Fruit fly (Drosophila melanogaster) whole organism, embryonic: ENCODE results near the gene CG31161.

ENCODE experiments used
- C15 ChIP-seq: fragments of 200-800 bp; sonication (Bioruptor generic); IDR thresholded peaks from 3 replicates; pipeline ENCODE4 v1.3.6; 2022; ENCODE audit warnings: missing biosample characterization, missing genetic modification characterization
- CG10274 ChIP-seq: fragments of 200-800 bp; sonication (Bioruptor generic); optimal IDR thresholded peaks from 3 replicates; lab custom pipeline; 2017; ENCODE audit warnings: missing biosample characterization, mild to moderate bottlenecking, missing genetic modification characterization
- CG10431 ChIP-seq: fragments of 200-800 bp; sonication (Bioruptor generic); optimal IDR thresholded peaks from 3 replicates; lab custom pipeline; 2018; ENCODE audit warnings: missing biosample characterization, mild to moderate bottlenecking, missing genetic modification characterization
- CG10462 ChIP-seq: fragments of 200-800 bp; sonication (Bioruptor generic); optimal IDR thresholded peaks from 2 replicates; lab custom pipeline; 2016; ENCODE audit warnings: missing biosample characterization, missing genetic modification characterization
- CG10565 ChIP-seq: fragments of 200-800 bp; sonication (Bioruptor generic); optimal IDR thresholded peaks from 3 replicates; lab custom pipeline; 2016; ENCODE audit warnings: missing biosample characterization, mild to moderate bottlenecking, missing genetic modification characterization
- CG10959 ChIP-seq: fragments of 200-800 bp; sonication (Bioruptor generic); IDR thresholded peaks from 2 replicates; pipeline ENCODE4 v1.3.6; 2022; ENCODE audit warnings: missing biosample characterization, missing genetic modification characterization
- CG12071 ChIP-seq: fragments of 200-800 bp; sonication (Bioruptor generic); optimal IDR thresholded peaks from 3 replicates; lab custom pipeline; 2018; ENCODE audit warnings: missing biosample characterization, mild to moderate bottlenecking, missing genetic modification characterization
- CG1233 ChIP-seq: fragments of 200-800 bp; sonication (Bioruptor generic); optimal IDR thresholded peaks from 4 replicates; lab custom pipeline; 2018; ENCODE audit warnings: missing biosample characterization, mild to moderate bottlenecking, missing genetic modification characterization
- CG13123 ChIP-seq: fragments of 200-800 bp; sonication (Bioruptor generic); optimal IDR thresholded peaks from 2 replicates; lab custom pipeline; 2016; ENCODE audit warnings: missing biosample characterization, missing genetic modification characterization
- CG1603 ChIP-seq: fragments of 200-800 bp; sonication (Bioruptor generic); optimal IDR thresholded peaks from 2 replicates; lab custom pipeline; 2019; ENCODE audit warnings: missing biosample characterization, mild to moderate bottlenecking, missing genetic modification characterization, moderate library complexity
- CG30020 ChIP-seq: fragments of 200-800 bp; optimal IDR thresholded peaks from 2 replicates; lab custom pipeline; 2019; ENCODE audit warnings: missing biosample characterization, mild to moderate bottlenecking, missing genetic modification characterization, moderate library complexity
- CG3065 ChIP-seq: fragments of 200-800 bp; sonication (Bioruptor generic); optimal IDR thresholded peaks from 2 replicates; lab custom pipeline; 2016; ENCODE audit warnings: missing biosample characterization, missing genetic modification characterization
- CG31224 ChIP-seq: fragments of 200-800 bp; sonication (Bioruptor generic); IDR thresholded peaks from 2 replicates; pipeline ENCODE4 v1.3.6; 2022; ENCODE audit warnings: missing biosample characterization, missing genetic modification characterization
- CG32767 ChIP-seq: fragments of 200-800 bp; sonication (Bioruptor generic); IDR thresholded peaks from 2 replicates; pipeline ENCODE4 v1.3.6; 2022; ENCODE audit warnings: missing biosample characterization, missing genetic modification characterization
- CG32772 ChIP-seq: fragments of 200-800 bp; sonication (Bioruptor generic); IDR thresholded peaks from 2 replicates; pipeline ENCODE4 v1.3.6; 2022; ENCODE audit warnings: missing biosample characterization, missing genetic modification characterization
- CG3726 ChIP-seq: fragments of 200-800 bp; sonication (Bioruptor generic); IDR thresholded peaks from 3 replicates; pipeline ENCODE4, ENCODE4 v1.3.6; 2022; ENCODE audit warnings: missing biosample characterization, missing genetic modification characterization
- CG4360 ChIP-seq: fragments of 200-800 bp; sonication (Bioruptor generic); IDR thresholded peaks from 2 replicates; pipeline ENCODE4 v1.3.6; 2022; ENCODE audit warnings: missing biosample characterization, missing genetic modification characterization
- CG4820 ChIP-seq: fragments of 200-800 bp; sonication (Bioruptor generic); optimal IDR thresholded peaks from 3 replicates; lab custom pipeline; 2016; ENCODE audit warnings: missing biosample characterization, missing genetic modification characterization
- CG7928 ChIP-seq: fragments of 200-800 bp; sonication (Bioruptor generic); optimal IDR thresholded peaks from 2 replicates; lab custom pipeline; 2017; ENCODE audit warnings: missing biosample characterization, mild to moderate bottlenecking, missing genetic modification characterization
- CG8924 ChIP-seq: fragments of 200-800 bp; optimal IDR thresholded peaks from 3 replicates; lab custom pipeline; 2019; ENCODE audit warnings: missing biosample characterization, mild to moderate bottlenecking, missing genetic modification characterization, moderate library complexity
- CG9437 ChIP-seq: fragments of 200-800 bp; sonication (Bioruptor generic); optimal IDR thresholded peaks from 2 replicates; lab custom pipeline; 2018; ENCODE audit warnings: missing biosample characterization, mild to moderate bottlenecking, missing genetic modification characterization
- CG9817 ChIP-seq: fragments of 200-800 bp; sonication (Bioruptor generic); optimal IDR thresholded peaks from 2 replicates; lab custom pipeline; 2018; ENCODE audit warnings: missing biosample characterization, mild to moderate bottlenecking, missing genetic modification characterization, moderate library complexity
- CTCF ChIP-seq: fragments of 200-800 bp; sonication (Bioruptor generic); optimal IDR thresholded peaks from 2 replicates; lab custom pipeline; 2017; ENCODE audit warnings: missing biosample characterization, mild to moderate bottlenecking, missing genetic modification characterization, moderate library complexity
- Dad ChIP-seq: fragments of 200-800 bp; sonication (Bioruptor generic); optimal IDR thresholded peaks from 3 replicates; lab custom pipeline; 2016; ENCODE audit warnings: missing biosample characterization, missing genetic modification characterization
- Dek ChIP-seq: fragments of 200-800 bp; sonication (Bioruptor generic); optimal IDR thresholded peaks from 3 replicates; lab custom pipeline; 2019; ENCODE audit warnings: missing biosample characterization, mild to moderate bottlenecking, missing genetic modification characterization, moderate library complexity
- Hr3 ChIP-seq: fragments of 200-800 bp; sonication (Bioruptor generic); optimal IDR thresholded peaks from 3 replicates; lab custom pipeline; 2016; ENCODE audit warnings: missing biosample characterization, missing genetic modification characterization
- MESR4 ChIP-seq: fragments of 200-800 bp; sonication (Bioruptor generic); optimal IDR thresholded peaks from 2 replicates; lab custom pipeline; 2018; ENCODE audit warnings: missing biosample characterization, mild to moderate bottlenecking, missing genetic modification characterization, moderate library complexity
- NC2β ChIP-seq: fragments of 200-800 bp; sonication (Bioruptor generic); optimal IDR thresholded peaks from 2 replicates; lab custom pipeline; 2016; ENCODE audit warnings: missing biosample characterization, missing genetic modification characterization
- Rx ChIP-seq: fragments of 200-800 bp; sonication (Bioruptor generic); IDR thresholded peaks from 2 replicates; pipeline ENCODE4 v1.3.6; 2022; ENCODE audit warnings: missing biosample characterization, missing genetic modification characterization
- Sry-δ ChIP-seq: fragments of 200-800 bp; sonication (Bioruptor generic); optimal IDR thresholded peaks from 2 replicates; lab custom pipeline; 2016; ENCODE audit warnings: missing biosample characterization, missing genetic modification characterization
- Usf ChIP-seq: fragments of 200-800 bp; sonication (Bioruptor generic); optimal IDR thresholded peaks from 2 replicates; lab custom pipeline; 2017; ENCODE audit warnings: missing genotype, missing biosample characterization, missing genetic modification characterization
- amos ChIP-seq: fragments of 200-800 bp; sonication (Bioruptor generic); IDR thresholded peaks from 2 replicates; pipeline ENCODE4 v1.3.6; 2022; ENCODE audit warnings: missing biosample characterization, missing genetic modification characterization; ENCODE audit not compliant: partially characterized antibody
- ato ChIP-seq: fragments of 200-800 bp; sonication (Bioruptor generic); IDR thresholded peaks from 2 replicates; pipeline ENCODE4 v1.3.6; 2022; ENCODE audit warnings: missing biosample characterization, missing genetic modification characterization; ENCODE audit not compliant: partially characterized antibody
- bcd ChIP-seq: fragments of 200-800 bp; sonication (Bioruptor generic); optimal IDR thresholded peaks from 2 replicates; lab custom pipeline; 2017; ENCODE audit warnings: missing biosample characterization, mild to moderate bottlenecking, missing genetic modification characterization
- cato ChIP-seq: fragments of 200-800 bp; sonication (Bioruptor generic); optimal IDR thresholded peaks from 2 replicates; lab custom pipeline; 2016; ENCODE audit warnings: missing biosample characterization, missing genetic modification characterization, borderline replicate concordance
- ci ChIP-seq: fragments of 200-800 bp; sonication (Bioruptor generic); IDR thresholded peaks from 3 replicates; pipeline ENCODE4 v1.3.6; 2022; ENCODE audit warnings: missing biosample characterization, missing genetic modification characterization
- corto ChIP-seq: fragments of 200-800 bp; sonication (Bioruptor generic); optimal IDR thresholded peaks from 2 replicates; lab custom pipeline; 2016; ENCODE audit warnings: missing biosample characterization, mild to moderate bottlenecking, missing genetic modification characterization, moderate library complexity
- en ChIP-seq: fragments of 200-800 bp; sonication (Bioruptor generic); optimal IDR thresholded peaks from 2 replicates; lab custom pipeline; 2016; ENCODE audit warnings: missing biosample characterization, missing genetic modification characterization
- gsb ChIP-seq: fragments of 200-800 bp; sonication (Bioruptor generic); IDR thresholded peaks from 2 replicates; pipeline ENCODE4 v1.3.6; 2022; ENCODE audit warnings: missing biosample characterization, missing genetic modification characterization
- hb ChIP-seq: fragments of 200-800 bp; sonication (Bioruptor generic); IDR thresholded peaks from 3 replicates; pipeline ENCODE4 v1.3.6; 2022; ENCODE audit warnings: missing biosample characterization, missing genetic modification characterization; ENCODE audit not compliant: partially characterized antibody
- jumu ChIP-seq: fragments of 200-800 bp; sonication (Bioruptor generic); optimal IDR thresholded peaks from 3 replicates; lab custom pipeline; 2016; ENCODE audit warnings: missing biosample characterization, missing genetic modification characterization
- kah ChIP-seq: fragments of 200-800 bp; sonication (Bioruptor generic); optimal IDR thresholded peaks from 2 replicates; lab custom pipeline; 2018; ENCODE audit warnings: missing biosample characterization, mild to moderate bottlenecking, missing genetic modification characterization
- ken ChIP-seq: fragments of 200-800 bp; sonication (Bioruptor generic); IDR thresholded peaks from 3 replicates; pipeline ENCODE4 v1.3.6; 2022; ENCODE audit warnings: missing biosample characterization, missing genetic modification characterization
- mam ChIP-seq: fragments of 200-800 bp; sonication (Bioruptor generic); optimal IDR thresholded peaks from 3 replicates; lab custom pipeline; 2016; ENCODE audit warnings: missing biosample characterization, missing genetic modification characterization
- oc ChIP-seq: fragments of 200-800 bp; sonication (Bioruptor generic); optimal IDR thresholded peaks from 2 replicates; lab custom pipeline; 2018; ENCODE audit warnings: missing biosample characterization, mild to moderate bottlenecking, missing genetic modification characterization, moderate library complexity
- odd ChIP-seq: fragments of 200-800 bp; sonication (Bioruptor generic); optimal IDR thresholded peaks from 2 replicates; lab custom pipeline; 2017; ENCODE audit warnings: missing biosample characterization, mild to moderate bottlenecking, missing genetic modification characterization
- run ChIP-seq: fragments of 200-800 bp; sonication (Bioruptor generic); optimal IDR thresholded peaks from 3 replicates; lab custom pipeline; 2018; ENCODE audit warnings: missing biosample characterization, mild to moderate bottlenecking, missing genetic modification characterization
- sqz ChIP-seq: fragments of 200-800 bp; sonication (Bioruptor generic); optimal IDR thresholded peaks from 3 replicates; lab custom pipeline; 2018; ENCODE audit warnings: missing biosample characterization, mild to moderate bottlenecking, missing genetic modification characterization
- sr ChIP-seq: fragments of 200-800 bp; sonication (Bioruptor generic); IDR thresholded peaks from 3 replicates; pipeline ENCODE4 v1.3.6; 2022; ENCODE audit warnings: missing biosample characterization, missing genetic modification characterization
- tgo ChIP-seq: fragments of 200-800 bp; sonication (Bioruptor generic); IDR thresholded peaks from 3 replicates; pipeline ENCODE4 v1.3.6; 2022; ENCODE audit warnings: missing biosample characterization, missing genetic modification characterization
- unc-4 ChIP-seq: fragments of 200-800 bp; sonication (Bioruptor generic); IDR thresholded peaks from 2 replicates; pipeline ENCODE4 v1.3.6; 2022; ENCODE audit warnings: missing biosample characterization, missing genetic modification characterization; ENCODE audit not compliant: partially characterized antibody

CG31161 gene

DNA sequence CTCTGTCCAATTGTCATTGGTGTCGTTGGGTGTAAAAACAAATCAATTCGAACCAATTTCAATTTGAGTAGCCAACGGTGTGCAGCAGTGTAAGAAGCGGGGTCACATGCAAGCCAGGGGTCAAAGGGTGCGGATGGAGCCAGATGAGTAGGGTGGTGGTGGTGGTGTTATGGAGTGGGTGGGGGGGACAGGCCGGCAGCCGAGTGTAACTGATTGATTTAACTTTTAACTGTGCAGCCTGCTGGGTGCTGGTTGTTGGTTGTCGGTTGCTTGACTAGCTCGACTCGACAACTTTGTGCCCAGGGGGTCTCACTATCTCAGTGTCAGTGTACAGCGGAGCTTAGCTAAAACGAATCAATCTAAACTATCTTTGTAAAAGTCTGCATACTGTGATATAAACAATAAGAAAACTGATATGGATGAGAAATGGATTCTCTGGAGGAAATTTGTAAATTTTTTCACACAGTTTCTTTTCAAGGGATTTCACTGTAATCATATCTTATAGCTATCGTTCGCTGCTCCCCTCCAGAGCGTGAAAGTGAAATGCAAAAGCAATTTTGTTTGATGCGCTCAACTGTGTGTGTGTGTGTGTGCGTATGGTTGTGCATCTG, 18.9 kb upstream of the CG31161 start (continued):
- TF ChIP-seq CG10431, result no peak
- TF ChIP-seq CG32767 (GFP tag; lab: Robert Waterston, UW), result peak; percentile 35; the same call in 1 of the 2 replicates
- TF ChIP-seq CG9437 (GFP tag; lab: Kevin White, UChicago), result no peak
- peak; percentile 3 for TF ChIP-seq CG3065
- TF ChIP-seq CG1603 (tag; lab: Kevin White, UChicago), result no peak
- TF ChIP-seq CG7928 (GFP tag; lab: Kevin White, UChicago), result no peak
- no peak for TF ChIP-seq CG1233
- TF ChIP-seq MESR4 (GFP tag; lab: Kevin White, UChicago), result no peak
- TF ChIP-seq ken (GFP tag; lab: Robert Waterston, UW), result peak; percentile 89
- TF ChIP-seq CG32772 (GFP tag; lab: Robert Waterston, UW), result peak; percentile 84
- peak; percentile 70 for TF ChIP-seq Rx (GFP tag; lab: Robert Waterston, UW)
- no peak for TF ChIP-seq CG3726 (GFP tag; lab: Robert Waterston, UW)
- TF ChIP-seq bcd (GFP tag; lab: Kevin White, UChicago), result no peak
- no peak for TF ChIP-seq ato
- TF ChIP-seq oc (tag; lab: Kevin White, UChicago), result peak; percentile 86
- no peak for TF ChIP-seq kah (GFP tag; lab: Kevin White, UChicago)
- TF ChIP-seq CG13123 (GFP tag; lab: Kevin White, UChicago), result no peak
- peak; percentile 41; the same call in 1 of the 2 replicates for TF ChIP-seq CG31224 (GFP tag; lab: Robert Waterston, UW)
- 0 out of 2 replicates have a peak, but pooled peaks have one; percentile 44 for TF ChIP-seq gsb (GFP tag; lab: Robert Waterston, UW)
- TF ChIP-seq CG4820 (GFP tag; lab: Kevin White, UChicago), result peak; percentile 67
- TF ChIP-seq run (tag; lab: Kevin White, UChicago), result peak; percentile 28
- TF ChIP-seq sr (GFP tag; lab: Robert Waterston, UW), result no peak
- peak; percentile 45 for TF ChIP-seq cato (GFP tag; lab: Kevin White, UChicago)
- TF ChIP-seq CG10274 (GFP tag; lab: Kevin White, UChicago), result no peak
- TF ChIP-seq Hr3 (GFP tag; lab: Kevin White, UChicago), result peak; percentile 52
- peak; percentile 11 for TF ChIP-seq Dek (tag; lab: Kevin White, UChicago)
- no peak for TF ChIP-seq unc-4 (GFP tag; lab: Robert Waterston, UW)
- no peak for TF ChIP-seq CTCF (GFP tag; lab: Kevin White, UChicago)
- peak; percentile 62 for TF ChIP-seq NC2β (GFP tag; lab: Kevin White, UChicago)
- no peak for TF ChIP-seq CG30020
- TF ChIP-seq odd (GFP tag; lab: Kevin White, UChicago), result peak; percentile 66
- TF ChIP-seq CG8924 (tag; lab: Kevin White, UChicago), result peak; percentile 69
- TF ChIP-seq jumu (GFP tag; lab: Kevin White, UChicago), result peak; percentile 66
- TF ChIP-seq CG4360 (GFP tag; lab: Robert Waterston, UW), result peak; percentile 32; the same call in 1 of the 2 replicates
- no peak for TF ChIP-seq hb
- TF ChIP-seq CG10959 (GFP tag; lab: Robert Waterston, UW), result peak; percentile 56
- peak; percentile 74 for TF ChIP-seq CG9817 (tag; lab: Kevin White, UChicago)
- no peak for TF ChIP-seq sqz (GFP tag; lab: Kevin White, UChicago)
- TF ChIP-seq mam (GFP tag; lab: Kevin White, UChicago), result peak; percentile 73
- peak; percentile 29 for TF ChIP-seq Sry-δ (GFP tag; lab: Kevin White, UChicago)
- no peak for TF ChIP-seq corto
- TF ChIP-seq CG10565 (GFP tag; lab: Kevin White, UChicago), result no peak
- no peak for TF ChIP-seq C15 (GFP tag; lab: Robert Waterston, UW)
- peak; percentile 45 for TF ChIP-seq en (GFP tag; lab: Kevin White, UChicago)
- peak; percentile 94 for TF ChIP-seq ci (GFP tag; lab: Robert Waterston, UW)
- no peak for TF ChIP-seq amos (GFP tag; lab: Robert Waterston, UW)
- TF ChIP-seq CG12071, result peak; percentile 65
- TF ChIP-seq Usf (GFP tag; lab: Kevin White, UChicago), result no peak
- TF ChIP-seq tgo, result peak; percentile 77
- peak; percentile 45 for TF ChIP-seq CG10462
- TF ChIP-seq Dad (GFP tag; lab: Kevin White, UChicago), result no peak
